Worm (Caenorhabditis elegans) whole organism, midembryonic: ENCODE data around the gene cah-2.

Experiments
- T22C8.4 ChIP-seq: fragments of 200-800 bp; sonication (Bioruptor generic); IDR thresholded peaks from 2 replicates; pipeline ENCODE4 v1.3.6; 2022; ENCODE audit warnings: missing genetic modification characterization, missing compliant biosample characterization
- cog-1 ChIP-seq: sonication (generic microtip); optimal IDR thresholded peaks from 2 replicates; lab custom pipeline; 2016; ENCODE audit warnings: missing genetic modification characterization, missing compliant biosample characterization
- flt-1 ChIP-seq: fragments of 200-800 bp; sonication (Bioruptor generic); IDR thresholded peaks from 2 replicates; pipeline ENCODE4 v1.3.6; 2022; ENCODE audit warnings: missing genetic modification characterization, missing compliant biosample characterization
- klf-2 ChIP-seq: fragments of 200-800 bp; sonication (Bioruptor generic); conservative IDR thresholded peaks from 2 replicates; pipeline ENCODE4 v1.3.6; 2022; ENCODE audit warnings: missing genetic modification reagents, missing genetic modification characterization, missing compliant biosample characterization
- med-1 ChIP-seq: sonication (generic microtip); optimal IDR thresholded peaks from 2 replicates; lab custom pipeline; 2017; ENCODE audit warnings: missing genetic modification characterization, mild to moderate bottlenecking, missing compliant biosample characterization, antibody characterized with exemption, missing genetic modification reagents; ENCODE audit not compliant: insufficient read depth
- ref-1 ChIP-seq: fragments of 200-800 bp; sonication (Bioruptor generic); conservative IDR thresholded peaks from 2 replicates; pipeline ENCODE4 v1.3.6; 2022; ENCODE audit warnings: missing genetic modification reagents, missing genetic modification characterization, missing compliant biosample characterization
- tab-1 ChIP-seq: fragments of 200-800 bp; sonication (Bioruptor generic); IDR thresholded peaks from 2 replicates; pipeline ENCODE4 v1.3.6; 2022; ENCODE audit warnings: missing genetic modification characterization, missing compliant biosample characterization
- ztf-23 ChIP-seq: fragments of 200-800 bp; sonication (Bioruptor generic); IDR thresholded peaks from 2 replicates; pipeline ENCODE4 v1.3.6; 2022; ENCODE audit warnings: missing genetic modification reagents, missing genetic modification characterization, missing compliant biosample characterization
- ztf-29 ChIP-seq: fragments of 200-800 bp; sonication (Bioruptor generic); IDR thresholded peaks from 2 replicates; pipeline ENCODE4 v1.3.6; 2022; ENCODE audit warnings: missing genetic modification reagents, missing genetic modification characterization, missing compliant biosample characterization

Gene cah-2

DNA sequence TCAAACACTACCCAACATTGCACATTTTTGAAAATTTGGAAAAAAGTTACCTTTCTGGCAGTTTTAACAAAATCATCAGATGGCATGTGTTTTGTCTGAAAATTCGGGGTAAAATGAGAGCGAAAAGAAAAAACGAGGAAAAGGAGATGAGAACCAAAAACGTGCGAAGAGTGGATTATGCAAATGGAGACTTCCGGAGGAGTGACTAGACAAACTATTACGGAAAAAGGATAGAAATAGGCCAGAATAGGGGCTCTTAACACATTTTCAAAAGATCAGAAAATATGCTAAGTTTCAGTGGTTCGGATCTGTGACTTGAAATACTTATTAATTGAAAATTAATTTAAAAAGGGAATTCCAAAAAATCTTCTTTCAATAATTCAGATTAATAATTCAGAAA lies 16.5 kb upstream of the cah-2 start, which contains the start of gene srab-14:
Gene srab-14, minus strand, starts transcription at position 101 of the 400 bp plus-strand sequence.
- TF ChIP-seq ref-1 (no peak), flt-1 (GFP tag; lab: Robert Waterston, UW) (no peak), med-1 (GFP tag; lab: Kevin White, UChicago) (no peak), ztf-23 (GFP tag; lab: Robert Waterston, UW) (no peak), klf-2 (GFP tag; lab: Robert Waterston, UW) (no peak), tab-1 (GFP tag; lab: Robert Waterston, UW) (no peak), cog-1 (tag; lab: Kevin White, UChicago) (no peak), T22C8.4 (GFP tag; lab: Robert Waterston, UW) (no peak), ztf-29 (GFP tag; lab: Robert Waterston, UW) (no peak)

DNA sequence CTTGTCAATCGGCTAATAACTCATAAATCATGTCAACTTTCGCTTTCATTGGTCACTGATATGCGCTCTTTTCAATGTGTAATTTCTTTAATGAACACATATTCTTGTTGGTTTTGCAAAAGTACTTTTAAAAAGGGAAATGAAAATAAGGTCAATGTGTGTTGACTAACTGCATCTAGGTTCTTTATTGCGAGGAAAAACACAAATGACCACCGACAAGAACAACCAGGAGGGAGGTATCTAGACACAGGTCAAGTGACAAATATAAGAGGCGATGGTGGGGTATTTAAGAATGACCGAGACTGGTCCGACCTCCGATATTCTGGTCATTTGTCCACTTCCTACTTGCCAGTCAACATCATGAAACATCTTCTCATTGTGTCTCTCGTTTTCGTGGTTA lies 13.2 kb upstream of the cah-2 start, which contains the start of gene spi-1:
Gene spi-1, plus strand, starts transcription at position 178 of the 400 bp plus-strand sequence.
- TF ChIP-seq tab-1 (GFP tag; lab: Robert Waterston, UW): no peak
- TF ChIP-seq ztf-23 (GFP tag; lab: Robert Waterston, UW): no peak
- no peak for TF ChIP-seq cog-1 (tag; lab: Kevin White, UChicago)
- TF ChIP-seq flt-1 (GFP tag; lab: Robert Waterston, UW): no peak
- no peak for TF ChIP-seq ztf-29 (GFP tag; lab: Robert Waterston, UW)
- no peak for TF ChIP-seq med-1 (GFP tag; lab: Kevin White, UChicago)
- TF ChIP-seq klf-2 (GFP tag; lab: Robert Waterston, UW): no peak
- no peak for TF ChIP-seq ref-1
- no peak for TF ChIP-seq T22C8.4 (GFP tag; lab: Robert Waterston, UW)

DNA sequence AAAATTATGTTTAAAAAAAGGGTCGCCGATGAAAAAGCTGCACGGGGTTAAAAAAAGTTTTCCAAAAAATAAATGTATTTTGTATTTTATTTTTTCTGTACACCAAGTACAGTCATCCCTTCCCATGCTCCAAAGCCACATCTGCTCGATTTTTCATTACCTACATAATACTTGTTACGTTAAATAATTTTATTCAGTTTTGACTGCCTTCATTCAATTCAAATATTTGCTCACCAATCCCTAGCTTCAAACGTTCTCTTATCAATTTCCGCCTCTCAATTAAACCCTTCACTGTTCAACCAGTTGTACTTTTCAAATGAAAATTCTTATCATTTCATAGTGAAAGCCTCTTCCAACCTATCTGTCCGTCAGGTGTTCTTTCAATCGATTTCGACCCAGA lies 11.2 kb upstream of the cah-2 start, which contains the start of gene R10H1.1:
Gene R10H1.1, plus strand, starts transcription at position 301 of the 400 bp plus-strand sequence.
- TF ChIP-seq ztf-29 (GFP tag; lab: Robert Waterston, UW) (no peak), ztf-23 (GFP tag; lab: Robert Waterston, UW) (no peak), klf-2 (GFP tag; lab: Robert Waterston, UW) (no peak), cog-1 (tag; lab: Kevin White, UChicago) (no peak), tab-1 (GFP tag; lab: Robert Waterston, UW) (no peak), T22C8.4 (GFP tag; lab: Robert Waterston, UW) (no peak)

DNA sequence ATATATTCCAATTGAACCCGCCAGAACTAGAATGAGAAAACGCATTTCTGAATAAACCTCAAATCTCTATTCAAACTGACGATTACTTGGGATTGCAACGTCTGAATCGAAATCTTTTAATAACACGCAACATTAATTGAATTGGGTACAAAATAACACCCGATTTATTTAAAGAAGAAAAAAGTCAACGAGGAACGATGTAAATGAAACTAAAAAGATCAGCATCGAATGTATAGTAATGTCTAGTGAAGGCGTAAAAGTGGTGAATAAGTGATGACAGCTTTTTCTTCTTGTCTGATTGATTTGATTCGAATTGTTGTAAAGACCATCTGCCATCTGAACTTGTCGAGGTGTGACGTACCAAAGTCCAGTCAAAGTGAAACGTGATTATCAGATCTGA lies 10.7 kb upstream of the cah-2 start, which contains the start of gene nas-23:
Gene nas-23, minus strand, starts transcription at position 101 of the 400 bp plus-strand sequence.
- TF ChIP-seq med-1 (GFP tag; lab: Kevin White, UChicago) (no peak), klf-2 (GFP tag; lab: Robert Waterston, UW) (no peak), ztf-23 (GFP tag; lab: Robert Waterston, UW) (no peak), T22C8.4 (GFP tag; lab: Robert Waterston, UW) (no peak), ztf-29 (GFP tag; lab: Robert Waterston, UW) (no peak), flt-1 (GFP tag; lab: Robert Waterston, UW) (no peak), ref-1 (no peak), tab-1 (GFP tag; lab: Robert Waterston, UW) (no peak), cog-1 (tag; lab: Kevin White, UChicago) (no peak)

DNA sequence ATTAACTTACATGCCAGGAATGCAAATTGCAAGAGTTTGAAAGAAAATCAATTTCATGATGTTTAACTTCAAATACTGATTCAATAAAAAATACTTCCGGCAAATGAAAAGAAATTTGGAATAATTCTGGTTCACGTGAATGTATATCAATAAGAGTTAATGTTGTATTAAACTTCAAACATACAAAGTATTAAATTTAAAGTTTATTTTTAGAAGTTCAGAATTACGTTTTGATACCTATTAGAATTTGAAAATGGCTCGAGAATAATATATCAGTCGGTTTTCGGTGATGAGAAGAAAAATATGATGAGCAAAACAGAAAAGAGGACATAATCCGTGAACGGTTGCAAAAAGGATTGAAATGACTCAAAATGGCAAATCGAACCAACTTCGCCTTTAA lies 6.7 kb upstream of the cah-2 start, which contains the start of gene D1022.9:
Gene D1022.9, minus strand, starts transcription at position 101 of the 400 bp plus-strand sequence.
- TF ChIP-seq ztf-23 (GFP tag; lab: Robert Waterston, UW): no peak
- no peak for TF ChIP-seq ztf-29 (GFP tag; lab: Robert Waterston, UW)
- TF ChIP-seq flt-1 (GFP tag; lab: Robert Waterston, UW): no peak
- no peak for TF ChIP-seq med-1 (GFP tag; lab: Kevin White, UChicago)
- TF ChIP-seq cog-1 (tag; lab: Kevin White, UChicago): no peak
- no peak for TF ChIP-seq klf-2 (GFP tag; lab: Robert Waterston, UW)
- TF ChIP-seq tab-1 (GFP tag; lab: Robert Waterston, UW): no peak

DNA sequence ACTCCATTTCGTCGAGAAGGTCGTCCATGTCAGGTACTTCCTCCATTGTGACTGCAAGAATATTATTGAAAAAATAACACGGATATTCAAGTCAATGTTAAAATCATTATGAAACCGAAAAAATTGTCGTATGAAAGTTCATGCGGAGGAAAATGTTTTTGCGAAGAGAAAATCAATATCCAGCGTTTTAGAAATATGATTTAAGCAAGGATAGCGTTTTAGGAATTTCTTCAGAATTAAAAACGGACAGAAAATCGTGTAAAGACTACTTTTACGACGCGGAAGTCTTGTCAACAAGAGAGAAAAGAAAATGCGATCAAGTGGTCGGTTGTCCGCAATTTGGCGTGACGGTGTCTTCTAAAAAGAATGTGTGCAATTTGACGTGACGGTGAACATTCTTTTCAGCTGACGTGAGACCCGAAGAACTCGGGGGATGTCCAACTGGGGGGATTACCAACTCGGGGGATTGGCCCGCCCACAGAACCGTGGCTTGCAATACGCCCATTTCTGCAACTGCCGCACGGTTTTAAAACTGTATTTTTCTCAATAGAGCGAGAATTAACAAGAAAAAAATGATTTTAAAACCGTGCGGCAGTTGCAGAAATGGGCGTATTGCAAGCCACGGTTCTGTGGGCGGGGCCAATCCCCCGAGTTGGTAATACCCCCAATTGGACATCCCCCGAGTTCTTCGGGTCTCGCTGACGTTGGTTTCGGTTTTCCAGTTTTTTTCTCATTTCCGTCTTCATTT lies 4.2 kb downstream of the cah-2 start, which contains the start of the genes aka-1 and ubc-6:
Gene aka-1, minus strand, starts transcription at position 51 of the 748 bp plus-strand sequence.
Gene ubc-6, plus strand, starts transcription at position 701 of the 748 bp plus-strand sequence.
- peak; percentile 45 for TF ChIP-seq cog-1 (tag; lab: Kevin White, UChicago)
- TF ChIP-seq flt-1 (GFP tag; lab: Robert Waterston, UW): peak; percentile 74
- TF ChIP-seq ztf-29 (GFP tag; lab: Robert Waterston, UW): no peak; the same call in 1 of the 2 replicates
- 0 out of 2 replicates have a peak, but pooled peaks have one; percentile 33 for TF ChIP-seq ref-1
- TF ChIP-seq med-1 (GFP tag; lab: Kevin White, UChicago): no peak
- peak; percentile 66 for TF ChIP-seq klf-2 (GFP tag; lab: Robert Waterston, UW)
- TF ChIP-seq T22C8.4 (GFP tag; lab: Robert Waterston, UW): peak; percentile 64
- TF ChIP-seq tab-1 (GFP tag; lab: Robert Waterston, UW): peak; percentile 78; the same call in 1 of the 2 replicates
- TF ChIP-seq ztf-23 (GFP tag; lab: Robert Waterston, UW): peak; percentile 80

DNA sequence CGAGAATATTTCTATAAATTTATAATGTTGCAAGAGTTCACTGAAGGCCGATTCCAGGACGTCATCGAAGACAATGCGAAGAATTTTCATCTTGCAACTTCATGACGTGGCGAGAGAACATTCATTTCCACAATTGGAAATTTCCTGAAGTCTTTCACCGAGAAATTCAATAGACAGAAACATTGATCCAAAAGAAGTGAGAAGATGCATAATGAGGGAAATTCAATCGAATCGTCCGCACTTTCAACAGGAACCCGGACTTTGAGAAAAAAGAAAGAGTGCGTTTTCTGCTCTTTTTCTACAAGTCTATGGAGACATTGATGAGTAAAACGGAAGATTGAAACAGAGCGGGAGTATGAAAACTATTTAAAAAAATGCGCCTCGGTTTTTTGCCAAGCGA lies 13.6 kb downstream of the cah-2 start:
- TF ChIP-seq ztf-29 (GFP tag; lab: Robert Waterston, UW) (no peak), med-1 (GFP tag; lab: Kevin White, UChicago) (no peak), flt-1 (GFP tag; lab: Robert Waterston, UW) (no peak), T22C8.4 (GFP tag; lab: Robert Waterston, UW) (no peak), klf-2 (GFP tag; lab: Robert Waterston, UW) (no peak), cog-1 (tag; lab: Kevin White, UChicago) (no peak), ref-1 (no peak), ztf-23 (GFP tag; lab: Robert Waterston, UW) (no peak), tab-1 (GFP tag; lab: Robert Waterston, UW) (no peak)

DNA sequence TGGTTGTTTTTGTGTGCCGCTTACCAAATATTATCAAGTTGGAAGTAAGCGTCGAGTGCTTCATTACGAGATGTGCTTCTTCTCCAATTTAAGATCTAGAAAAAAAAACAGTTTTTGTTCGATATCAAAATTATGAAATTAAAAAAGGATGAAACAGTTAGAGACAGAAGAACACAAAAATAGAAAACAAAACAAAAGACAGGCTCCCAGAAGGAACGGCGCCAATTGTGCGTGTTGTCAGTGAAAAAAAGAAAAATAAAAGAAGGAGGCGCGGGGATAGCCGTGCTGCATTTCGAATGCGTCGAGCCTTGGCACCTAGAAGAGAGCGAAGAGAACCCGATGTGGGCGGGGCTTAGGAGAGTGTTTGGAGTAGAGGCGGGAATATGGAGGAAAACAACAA lies 17.4 kb downstream of the cah-2 start, which contains the start of gene sro-1:
Gene sro-1, minus strand, starts transcription at position 101 of the 400 bp plus-strand sequence.
- no peak for TF ChIP-seq ztf-29 (GFP tag; lab: Robert Waterston, UW)
- TF ChIP-seq med-1 (GFP tag; lab: Kevin White, UChicago): no peak
- no peak for TF ChIP-seq klf-2 (GFP tag; lab: Robert Waterston, UW)
- TF ChIP-seq tab-1 (GFP tag; lab: Robert Waterston, UW): no peak
- TF ChIP-seq ztf-23 (GFP tag; lab: Robert Waterston, UW): no peak
- no peak for TF ChIP-seq flt-1 (GFP tag; lab: Robert Waterston, UW)
- no peak for TF ChIP-seq cog-1 (tag; lab: Kevin White, UChicago)
- no peak for TF ChIP-seq T22C8.4 (GFP tag; lab: Robert Waterston, UW)
- TF ChIP-seq ref-1: no peak
